Worm (Caenorhabditis elegans) whole organism, midembryonic: ENCODE results near the gene ZC204.13.

ENCODE experiments used
- T22C8.4 ChIP-seq: fragments of 200-800 bp; sonication (Bioruptor generic); IDR thresholded peaks from 2 replicates; pipeline ENCODE4 v1.3.6; 2022; ENCODE audit warnings: missing genetic modification characterization, missing compliant biosample characterization
- klf-2 ChIP-seq: fragments of 200-800 bp; sonication (Bioruptor generic); conservative IDR thresholded peaks from 2 replicates; pipeline ENCODE4 v1.3.6; 2022; ENCODE audit warnings: missing genetic modification reagents, missing genetic modification characterization, missing compliant biosample characterization
- ref-1 ChIP-seq: fragments of 200-800 bp; sonication (Bioruptor generic); conservative IDR thresholded peaks from 2 replicates; pipeline ENCODE4 v1.3.6; 2022; ENCODE audit warnings: missing genetic modification reagents, missing genetic modification characterization, missing compliant biosample characterization
- ztf-23 ChIP-seq: fragments of 200-800 bp; sonication (Bioruptor generic); IDR thresholded peaks from 2 replicates; pipeline ENCODE4 v1.3.6; 2022; ENCODE audit warnings: missing genetic modification reagents, missing genetic modification characterization, missing compliant biosample characterization

DNA sequence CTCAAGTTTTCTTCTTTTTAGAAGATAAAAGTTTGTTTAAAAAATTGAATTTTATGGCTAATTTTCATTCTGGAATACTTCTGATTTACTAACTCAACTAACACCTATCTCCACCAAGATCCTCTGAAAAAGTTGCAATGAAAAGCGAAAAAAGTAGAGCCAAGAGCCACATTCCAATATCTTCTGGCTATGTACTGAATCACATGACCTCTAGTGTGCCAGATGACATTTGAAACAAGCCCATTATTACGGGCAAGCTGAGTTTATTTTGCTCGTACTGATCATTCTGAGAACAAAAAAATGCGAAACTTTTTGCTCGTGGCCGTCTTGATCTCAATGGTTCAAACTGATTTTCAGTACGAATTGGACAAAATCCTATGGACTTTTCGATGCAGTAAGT is 18.3 kb upstream of the ZC204.13 start, which contains the start of gene irld-36:
- no peak for TF ChIP-seq ztf-23
- no peak for TF ChIP-seq klf-2 (GFP tag; lab: Robert Waterston, UW)
- no peak for TF ChIP-seq ref-1 (GFP tag; lab: Robert Waterston, UW)
- TF ChIP-seq T22C8.4 (GFP tag; lab: Robert Waterston, UW), result no peak
